Fruit fly (Drosophila melanogaster) whole organism, pupa: ENCODE measurements around the gene st.

ENCODE experiments used
- CG12605 ChIP-seq: fragments of 200-800 bp; sonication (Bioruptor generic); IDR thresholded peaks from 2 replicates; pipeline ENCODE4 v1.3.6; 2022; ENCODE audit warnings: missing biosample characterization, missing genetic modification characterization
- CG14655 ChIP-seq: fragments of 200-800 bp; sonication (Bioruptor generic); optimal IDR thresholded peaks from 3 replicates; lab custom pipeline; 2017; ENCODE audit warnings: mild to moderate bottlenecking, missing biosample characterization, missing genetic modification reagents, missing genetic modification characterization
- CG8159 ChIP-seq: fragments of 200-800 bp; sonication (Bioruptor generic); optimal IDR thresholded peaks from 3 replicates; lab custom pipeline; 2018; ENCODE audit warnings: missing biosample characterization, mild to moderate bottlenecking, missing genetic modification characterization, moderate library complexity
- CG8301 ChIP-seq: fragments of 200-800 bp; sonication (Bioruptor generic); optimal IDR thresholded peaks from 2 replicates; lab custom pipeline; 2018; ENCODE audit warnings: missing biosample characterization, mild to moderate bottlenecking, missing genetic modification characterization
- D1 ChIP-seq: fragments of 200-800 bp; sonication (Bioruptor generic); optimal IDR thresholded peaks from 2 replicates; lab custom pipeline; 2018; ENCODE audit warnings: missing biosample characterization, mild to moderate bottlenecking, missing genetic modification characterization, moderate library complexity
- Ets98B ChIP-seq: fragments of 200-800 bp; sonication (Bioruptor generic); IDR thresholded peaks from 2 replicates; pipeline ENCODE4 v1.3.6; 2022; ENCODE audit warnings: missing biosample characterization, missing genetic modification characterization
- fd96Ca ChIP-seq: fragments of 200-800 bp; sonication (Bioruptor generic); IDR thresholded peaks from 3 replicates; pipeline ENCODE4 v1.3.6; 2022; ENCODE audit warnings: missing biosample characterization, missing genetic modification characterization

- TF ChIP-seq Ets98B (GFP tag; lab: Robert Waterston, UW) = no peak
- TF ChIP-seq CG12605 (GFP tag; lab: Robert Waterston, UW) = no peak
- TF ChIP-seq CG14655 (GFP tag; lab: Kevin White, UChicago) = peak; percentile 30
- TF ChIP-seq CG8159 (tag; lab: Kevin White, UChicago) = no peak
- no peak for TF ChIP-seq fd96Ca (GFP tag; lab: Robert Waterston, UW)
- TF ChIP-seq CG8301 (tag; lab: Kevin White, UChicago) = no peak
- TF ChIP-seq D1 = no peak
These were observed 9.6 kb upstream of the st start for dm6 chr3L:16487812-16488211.
